Worm (Caenorhabditis elegans) whole organism, L4/young adult: Measurements from ENCODE around the gene cul-3.

ENCODE experiments used
- W03F9.2 ChIP-seq: fragments of 150-350 bp; optimal IDR thresholded peaks from 2 replicates; lab custom pipeline; 2014; ENCODE audit warnings: missing biosample characterization, missing genetic modification characterization
- dao-5 ChIP-seq: sonication (generic microtip); optimal IDR thresholded peaks from 2 replicates; lab custom pipeline; 2016; ENCODE audit warnings: missing genotype, missing genetic modification characterization, moderate library complexity, missing compliant biosample characterization

ce11 chrV:173437-173836 is 3.8 kb upstream of the cul-3 start:
- TF ChIP-seq W03F9.2 (tag; lab: Kevin White, UChicago) (no peak), dao-5 (tag; lab: Kevin White, UChicago) (no peak)
